Fruit fly (Drosophila melanogaster): ENCODE measurements around the gene CG43155.

Gene CG43155

DNA sequence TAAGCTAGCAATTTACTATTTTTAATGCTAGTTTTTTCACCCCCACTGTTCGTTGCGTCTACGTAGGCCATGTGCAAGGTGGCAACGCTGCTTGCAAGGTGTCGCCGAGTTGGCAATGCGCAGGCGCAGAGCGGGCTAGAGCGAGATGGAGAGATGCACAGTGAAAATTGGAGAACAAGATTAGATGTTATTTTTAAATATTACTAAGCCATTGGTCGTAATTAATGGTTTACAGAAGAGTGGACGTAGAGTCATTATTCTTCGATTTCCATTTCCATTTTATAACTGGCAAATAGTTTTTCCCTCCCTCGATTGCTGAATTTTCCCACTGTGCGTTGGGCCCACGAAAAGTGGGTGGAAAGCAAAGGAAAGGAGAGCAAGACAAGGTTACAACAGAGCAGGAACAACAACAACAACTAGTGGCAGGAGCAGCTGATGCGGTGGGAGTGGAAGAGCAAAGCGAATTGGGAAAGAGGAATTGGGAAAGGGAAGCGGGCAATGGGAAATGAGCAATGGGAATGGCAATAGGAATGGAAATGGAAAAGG is 6.7 kb upstream of the CG43155 start (continued):
- TF ChIP-seq CG2889 (GFP tag; IDR thresholded peaks at IDR 0.05), result peak; percentile 73; the same call in 2 of the 3 replicates
- peak; percentile 88 for TF ChIP-seq stc (GFP tag; IDR thresholded peaks at IDR 0.05)
- TF ChIP-seq ems (GFP tag; optimal IDR thresholded peaks at IDR 0.05), result peak; percentile 63
- peak; percentile 99 for TF ChIP-seq ewg (GFP tag; optimal IDR thresholded peaks at IDR 0.05)
- TF ChIP-seq vnd (GFP tag; IDR thresholded peaks at IDR 0.05; ENCODE audit: partially characterized antibody), result 0 out of 3 replicates have a peak, but pooled peaks have one; percentile 17
- TF ChIP-seq crol (GFP tag; IDR thresholded peaks at IDR 0.05), result no peak
- TF ChIP-seq CG1832 (GFP tag; optimal IDR thresholded peaks at IDR 0.05), result peak; percentile 58
- TF ChIP-seq Side (GFP tag; optimal IDR thresholded peaks at IDR 0.05), result peak; percentile 78
- TF ChIP-seq CG3065 (GFP tag; optimal IDR thresholded peaks at IDR 0.05), result peak; percentile 30
- TF ChIP-seq CG7745 (tag; optimal IDR thresholded peaks at IDR 0.05), result no peak
- TF ChIP-seq unc-4 (GFP tag; IDR thresholded peaks at IDR 0.05; ENCODE audit: partially characterized antibody), result no peak
- peak; percentile 72 for TF ChIP-seq CG15269 (tag; optimal IDR thresholded peaks at IDR 0.05)
- peak; percentile 44 for TF ChIP-seq CG17186 (GFP tag; optimal IDR thresholded peaks at IDR 0.05)
- peak; percentile 72 for TF ChIP-seq CG12071 (GFP tag; optimal IDR thresholded peaks at IDR 0.05)
- TF ChIP-seq CG4404 (GFP tag; IDR thresholded peaks at IDR 0.05), result peak; percentile 77
- TF ChIP-seq Hsf (GFP tag; optimal IDR thresholded peaks at IDR 0.05), result peak; percentile 77
- TF ChIP-seq gcm2 (GFP tag; optimal IDR thresholded peaks at IDR 0.05), result no peak
- TF ChIP-seq nau (GFP tag; optimal IDR thresholded peaks at IDR 0.05), result peak; percentile 55
- TF ChIP-seq CG3407 (GFP tag; optimal IDR thresholded peaks at IDR 0.05), result peak; percentile 42
- no peak for TF ChIP-seq GATAe (GFP tag; conservative IDR thresholded peaks at IDR 0.05)
- peak; percentile 66 for TF ChIP-seq CG10209 (GFP tag; optimal IDR thresholded peaks at IDR 0.05)
- peak; percentile 66 for TF ChIP-seq scrt (GFP tag; optimal IDR thresholded peaks at IDR 0.05)
- peak; percentile 80 for TF ChIP-seq Gug (GFP tag; IDR thresholded peaks at IDR 0.05)
- TF ChIP-seq Dll (GFP tag; IDR thresholded peaks at IDR 0.05; ENCODE audit: partially characterized antibody), result 0 out of 4 replicates have a peak, but pooled peaks have one; percentile 41
- peak; percentile 60 for TF ChIP-seq D19A (tag; optimal IDR thresholded peaks at IDR 0.05)
- no peak for TF ChIP-seq sna (GFP tag; IDR thresholded peaks at IDR 0.05; ENCODE audit: partially characterized antibody)
- TF ChIP-seq CG34224 (GFP tag; IDR thresholded peaks at IDR 0.05; ENCODE audit: partially characterized antibody), result no peak
- TF ChIP-seq BEAF-32 (GFP tag; optimal IDR thresholded peaks at IDR 0.05), result no peak
- TF ChIP-seq sens (GFP tag), result peak; percentile 97
- TF ChIP-seq zen2 (GFP tag; IDR thresholded peaks at IDR 0.05; ENCODE audit: partially characterized antibody), result no peak
- TF ChIP-seq Abd-B (GFP tag; optimal IDR thresholded peaks at IDR 0.05), result peak; percentile 65
- TF ChIP-seq gro (GFP tag; optimal IDR thresholded peaks at IDR 0.05), result peak; percentile 83
- TF ChIP-seq CG11695 (GFP tag; IDR thresholded peaks at IDR 0.05), result peak; percentile 82
- peak; percentile 70 for TF ChIP-seq CG7372 (GFP tag; IDR thresholded peaks at IDR 0.05)
- TF ChIP-seq Lhr (GFP tag; optimal IDR thresholded peaks at IDR 0.05), result peak; percentile 22
- TF ChIP-seq CG12219 (GFP tag; optimal IDR thresholded peaks at IDR 0.05), result peak; percentile 61
- peak; percentile 74 for TF ChIP-seq CG16863 (GFP tag; optimal IDR thresholded peaks at IDR 0.05)
- TF ChIP-seq CG15011 (GFP tag; optimal IDR thresholded peaks at IDR 0.05), result peak; percentile 13
- peak; percentile 26 for TF ChIP-seq tio (GFP tag; optimal IDR thresholded peaks at IDR 0.05)
- TF ChIP-seq CG30431 (GFP tag; optimal IDR thresholded peaks at IDR 0.05), result peak; percentile 66
- peak; percentile 87 for TF ChIP-seq H2.0 (GFP tag; IDR thresholded peaks at IDR 0.05)
- peak; percentile 66 for TF ChIP-seq gsb-n (tag; optimal IDR thresholded peaks at IDR 0.05)
- peak; percentile 53 for TF ChIP-seq CG13296 (GFP tag; optimal IDR thresholded peaks at IDR 0.05)
- TF ChIP-seq ato (GFP tag; IDR thresholded peaks at IDR 0.05; ENCODE audit: partially characterized antibody), result no peak
- peak; percentile 63 for TF ChIP-seq CG3281 (GFP tag; optimal IDR thresholded peaks at IDR 0.05)
- peak; percentile 63 for TF ChIP-seq Fer3 (tag; optimal IDR thresholded peaks at IDR 0.05)
- no peak for TF ChIP-seq HLHmδ (GFP tag; optimal IDR thresholded peaks at IDR 0.05)
- TF ChIP-seq Stat92E (GFP tag; optimal IDR thresholded peaks at IDR 0.05), result no peak
- peak; percentile 67 for TF ChIP-seq CG18262 (tag; optimal IDR thresholded peaks at IDR 0.05)
